Worm (Caenorhabditis elegans) whole organism, L2 larva: ENCODE results near the gene F38B7.10.

Experiments
- C34F6.9 ChIP-seq: fragments of 150-350 bp; optimal IDR thresholded peaks from 2 replicates; lab custom pipeline; 2014; ENCODE audit warnings: missing biosample characterization, missing genetic modification characterization
- F13H6.1 ChIP-seq: sonication (generic microtip); optimal IDR thresholded peaks from 2 replicates; lab custom pipeline; 2016; ENCODE audit warnings: missing genetic modification characterization, missing compliant biosample characterization
- R02D3.7 ChIP-seq: fragments of 150-350 bp; optimal IDR thresholded peaks from 2 replicates; lab custom pipeline; 2014; ENCODE audit warnings: missing biosample characterization, missing genetic modification characterization
- Y55F3AM.14 ChIP-seq: fragments of 200-800 bp; sonication (Bioruptor generic); optimal IDR thresholded peaks from 2 replicates; lab custom pipeline; 2018; ENCODE audit warnings: mild to moderate bottlenecking, missing genetic modification characterization, missing compliant biosample characterization
- ZK546.5 ChIP-seq: sonication (generic microtip); optimal IDR thresholded peaks from 2 replicates; lab custom pipeline; 2017; ENCODE audit warnings: missing biosample characterization, missing genetic modification characterization
- alr-1 ChIP-seq: fragments of 150-350 bp; optimal IDR thresholded peaks from 2 replicates; lab custom pipeline; 2014; ENCODE audit warnings: missing biosample characterization, missing genetic modification characterization
- aly-2 ChIP-seq: fragments of 150-350 bp; optimal IDR thresholded peaks from 2 replicates; lab custom pipeline; 2014; ENCODE audit warnings: missing biosample characterization, missing genetic modification characterization
- blmp-1 ChIP-seq: sonication (generic microtip); optimal IDR thresholded peaks from 2 replicates; lab custom pipeline; 2017; ENCODE audit warnings: missing genetic modification characterization, mild to moderate bottlenecking, missing compliant biosample characterization, antibody characterized with exemption, moderate library complexity; ENCODE audit not compliant: insufficient read depth
- ceh-16 ChIP-seq: fragments of 150-350 bp; optimal IDR thresholded peaks from 2 replicates; lab custom pipeline; 2014; ENCODE audit warnings: missing biosample characterization, missing genetic modification characterization
- ceh-82 ChIP-seq: fragments of 150-350 bp; optimal IDR thresholded peaks from 2 replicates; lab custom pipeline; 2014; ENCODE audit warnings: missing biosample characterization, missing genetic modification characterization
- crh-2 ChIP-seq: sonication (generic microtip); optimal IDR thresholded peaks from 2 replicates; lab custom pipeline; 2017; ENCODE audit warnings: missing biosample characterization, missing genetic modification characterization
- dmd-4 ChIP-seq: sonication (generic microtip); optimal IDR thresholded peaks from 2 replicates; lab custom pipeline; 2017; ENCODE audit warnings: missing biosample characterization, missing genetic modification characterization
- egl-27 ChIP-seq: sonication (generic microtip); optimal IDR thresholded peaks from 3 replicates; lab custom pipeline; 2017; ENCODE audit warnings: missing biosample characterization, missing genetic modification reagents, missing genetic modification characterization
- elt-1 ChIP-seq: fragments of 150-350 bp; optimal IDR thresholded peaks from 2 replicates; lab custom pipeline; 2014; ENCODE audit warnings: missing biosample characterization, missing genetic modification characterization
- elt-3 ChIP-seq: sonication (generic microtip); optimal IDR thresholded peaks from 2 replicates; lab custom pipeline; 2017; ENCODE audit warnings: missing biosample characterization, missing genetic modification characterization
- fos-1 ChIP-seq: fragments of 150-350 bp; optimal IDR thresholded peaks from 2 replicates; lab custom pipeline; 2014; ENCODE audit warnings: missing biosample characterization, missing genetic modification characterization
- gmeb-1 ChIP-seq: fragments of 150-350 bp; optimal IDR thresholded peaks from 2 replicates; lab custom pipeline; 2014; ENCODE audit warnings: missing biosample characterization, missing genetic modification characterization
- lin-11 ChIP-seq: fragments of 150-350 bp; sonication (generic microtip); optimal IDR thresholded peaks from 2 replicates; lab custom pipeline; 2014; ENCODE audit warnings: missing biosample characterization, missing genetic modification characterization, inconsistent platforms, mixed read lengths
- lin-39 ChIP-seq: fragments of 150-350 bp; optimal IDR thresholded peaks from 2 replicates; lab custom pipeline; 2014; ENCODE audit warnings: missing biosample characterization, missing genetic modification reagents, missing genetic modification characterization
- lsy-2 ChIP-seq, 2 experiments: fragments of 150-350 bp in 1 of 2; sonication (generic microtip) in 1 of 2; optimal IDR thresholded peaks; 2 replicates each; lab custom pipeline; 2014 to 2017; ENCODE audit warnings: missing biosample characterization in 2 of 2, missing genetic modification characterization in 2 of 2
- mab-5 ChIP-seq: fragments of 150-350 bp; optimal IDR thresholded peaks from 2 replicates; lab custom pipeline; 2014; ENCODE audit warnings: missing biosample characterization, missing genetic modification characterization
- mbf-1 ChIP-seq: sonication (generic microtip); optimal IDR thresholded peaks from 2 replicates; lab custom pipeline; 2017; ENCODE audit warnings: missing biosample characterization, missing genetic modification characterization
- nhr-10 ChIP-seq: sonication (generic microtip); optimal IDR thresholded peaks from 2 replicates; lab custom pipeline; 2017; ENCODE audit warnings: missing biosample characterization, missing genetic modification characterization
- nhr-11 ChIP-seq: fragments of 150-350 bp; optimal IDR thresholded peaks from 2 replicates; lab custom pipeline; 2014; ENCODE audit warnings: missing biosample characterization, missing genetic modification characterization
- nhr-12 ChIP-seq: fragments of 150-350 bp; optimal IDR thresholded peaks from 2 replicates; lab custom pipeline; 2014; ENCODE audit warnings: missing biosample characterization, missing genetic modification characterization
- nhr-129 ChIP-seq: fragments of 150-350 bp; optimal IDR thresholded peaks from 2 replicates; lab custom pipeline; 2014; ENCODE audit warnings: missing biosample characterization, missing genetic modification characterization
- nhr-21 ChIP-seq: fragments of 150-350 bp; optimal IDR thresholded peaks from 2 replicates; lab custom pipeline; 2014; ENCODE audit warnings: missing biosample characterization, missing genetic modification characterization
- nhr-23 ChIP-seq: fragments of 150-350 bp; optimal IDR thresholded peaks from 2 replicates; lab custom pipeline; 2014; ENCODE audit warnings: missing biosample characterization, missing genetic modification reagents, missing genetic modification characterization
- nhr-237 ChIP-seq: fragments of 150-350 bp; optimal IDR thresholded peaks from 2 replicates; lab custom pipeline; 2014; ENCODE audit warnings: missing biosample characterization, missing genetic modification characterization
- nhr-25 ChIP-seq: fragments of 150-350 bp; sonication (generic microtip); optimal IDR thresholded peaks from 3 replicates; lab custom pipeline; 2014; ENCODE audit warnings: missing biosample characterization, missing genetic modification characterization
- nhr-6 ChIP-seq: fragments of 150-350 bp; optimal IDR thresholded peaks from 2 replicates; lab custom pipeline; 2014; ENCODE audit warnings: missing biosample characterization, missing genetic modification characterization
- peb-1 ChIP-seq: fragments of 150-350 bp; optimal IDR thresholded peaks from 2 replicates; lab custom pipeline; 2014; ENCODE audit warnings: missing biosample characterization, missing genetic modification characterization
- sem-4 ChIP-seq: fragments of 150-350 bp; optimal IDR thresholded peaks from 2 replicates; lab custom pipeline; 2014; ENCODE audit warnings: missing biosample characterization, missing genetic modification reagents, missing genetic modification characterization
- skn-1 ChIP-seq: sonication (generic microtip); optimal IDR thresholded peaks from 2 replicates; lab custom pipeline; 2017; ENCODE audit warnings: missing biosample characterization, missing genetic modification characterization
- sma-3 ChIP-seq: sonication (generic microtip); optimal IDR thresholded peaks from 2 replicates; lab custom pipeline; 2016; ENCODE audit warnings: missing genetic modification reagents, missing genetic modification characterization, missing compliant biosample characterization
- sma-9 ChIP-seq, 2 experiments: fragments of 150-350 bp in 1 of 2; sonication (generic microtip) in 1 of 2; optimal IDR thresholded peaks; 2 replicates each; lab custom pipeline; 2014 to 2016; ENCODE audit warnings: missing genetic modification characterization in 2 of 2, mild to moderate bottlenecking in 1 of 2, missing biosample characterization in 1 of 2, missing compliant biosample characterization in 1 of 2, missing genetic modification reagents in 1 of 2, moderate library complexity in 1 of 2
- snpc-4 ChIP-seq: fragments of 150-350 bp; optimal IDR thresholded peaks from 2 replicates; lab custom pipeline; 2014; ENCODE audit warnings: missing biosample characterization, missing genetic modification characterization
- unc-39 ChIP-seq: fragments of 150-350 bp; optimal IDR thresholded peaks from 2 replicates; lab custom pipeline; 2014; ENCODE audit warnings: missing biosample characterization, missing genetic modification characterization
- unc-55 ChIP-seq: fragments of 150-350 bp; sonication (generic microtip); optimal IDR thresholded peaks from 3 replicates; lab custom pipeline; 2014; ENCODE audit warnings: missing biosample characterization, missing genetic modification reagents, missing genetic modification characterization
- zag-1 ChIP-seq: fragments of 150-350 bp; optimal IDR thresholded peaks from 2 replicates; lab custom pipeline; 2014; ENCODE audit warnings: missing biosample characterization, missing genetic modification characterization
- ztf-1 ChIP-seq: fragments of 200-800 bp; sonication (Bioruptor generic); conservative IDR thresholded peaks from 2 replicates; pipeline ENCODE4 v1.3.6; 2022; ENCODE audit warnings: missing genetic modification characterization, missing compliant biosample characterization
- ztf-11 ChIP-seq: sonication (generic microtip); optimal IDR thresholded peaks from 2 replicates; lab custom pipeline; 2017; ENCODE audit warnings: missing biosample characterization, missing genetic modification characterization
- ztf-4 ChIP-seq: fragments of 150-350 bp; optimal IDR thresholded peaks from 2 replicates; lab custom pipeline; 2014; ENCODE audit warnings: missing biosample characterization, missing genetic modification characterization

F38B7.10 gene

DNA sequence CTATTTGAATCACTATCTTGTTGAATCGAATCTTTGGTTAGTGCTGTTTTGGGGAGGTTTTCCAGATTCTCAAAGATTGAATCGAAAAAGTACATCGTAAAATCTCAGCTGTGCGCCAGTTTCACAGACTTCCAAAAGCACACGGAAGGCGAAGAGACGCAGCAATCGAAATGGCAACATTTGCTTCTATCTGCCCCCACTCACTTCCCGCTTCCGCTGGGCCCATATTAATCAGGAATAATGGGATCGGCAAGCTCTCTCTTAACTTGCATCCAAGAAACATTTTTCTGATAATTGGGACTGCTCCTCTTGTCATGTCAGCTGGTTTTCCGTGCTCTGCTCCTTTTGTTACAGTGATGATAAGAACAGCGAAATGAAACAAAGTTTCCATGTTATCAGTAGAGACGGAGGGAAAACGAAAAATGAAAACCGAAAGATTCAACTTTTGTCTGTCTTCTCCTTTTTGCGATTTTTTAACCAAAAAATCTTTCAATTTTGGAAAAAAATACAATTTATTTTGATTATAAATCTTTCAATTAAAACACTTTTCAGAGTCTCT is 9.7 kb upstream of the F38B7.10 start:
- TF ChIP-seq ceh-82 (tag; lab: Kevin White, UChicago) (no peak), sem-4 (tag; lab: Kevin White, UChicago) (peak; percentile 16), mab-5 (peak; percentile 19), R02D3.7 (no peak), nhr-129 (tag; lab: Kevin White, UChicago) (peak; percentile 38), blmp-1 (tag; lab: Kevin White, UChicago) (no peak), sma-9 (GFP tag; optimal IDR thresholded peaks at IDR 0.05; lab: Kevin White, UChicago) (peak; percentile 68), sma-9 (tag; optimal IDR thresholded peaks at IDR 0.05; lab: Kevin White, UChicago) (no peak), nhr-25 (no peak), crh-2 (peak; percentile 60), lsy-2 (tag; optimal IDR thresholded peaks at IDR 0.05; lab: Kevin White, UChicago) (peak in 1 of 2 experiments; percentile 27), C34F6.9 (tag; lab: Kevin White, UChicago) (peak; percentile 26), F13H6.1 (tag; lab: Kevin White, UChicago) (peak; percentile 64), fos-1 (peak; percentile 70)

ce11 chrV:11536667-11537066 is 8.7 kb upstream of the F38B7.10 start:
- no peak for TF ChIP-seq lin-11
- peak; percentile 14 for TF ChIP-seq C34F6.9 (tag; lab: Kevin White, UChicago)

DNA sequence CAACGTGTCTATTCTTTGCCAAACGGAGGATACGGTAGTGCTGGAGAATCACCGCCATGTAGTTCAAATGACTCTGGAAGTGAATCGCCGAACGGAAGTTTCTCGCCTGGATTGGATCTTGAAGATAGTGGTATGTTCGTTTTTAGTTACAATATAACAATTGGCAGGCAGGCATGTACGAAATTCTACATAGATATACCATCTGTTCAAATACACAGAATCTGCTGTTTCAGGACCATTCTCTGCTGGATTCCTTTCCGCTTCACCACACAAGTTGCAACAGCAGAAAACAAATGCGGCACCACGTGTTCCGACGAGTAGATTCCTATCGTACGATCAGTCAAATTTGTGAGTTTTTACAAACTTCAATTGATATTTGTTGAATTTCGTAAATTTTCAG is 5.8 kb upstream of the F38B7.10 start:
- TF ChIP-seq Y55F3AM.14 (GFP tag; lab: Kevin White, UChicago) (no peak), zag-1 (tag; lab: Kevin White, UChicago) (no peak), elt-1 (no peak), gmeb-1 (tag; lab: Kevin White, UChicago) (no peak), C34F6.9 (tag; lab: Kevin White, UChicago) (no peak), nhr-6 (tag; lab: Kevin White, UChicago) (no peak), lin-11 (no peak), nhr-129 (tag; lab: Kevin White, UChicago) (no peak), R02D3.7 (no peak), crh-2 (no peak), dmd-4 (no peak), ztf-1 (GFP tag; lab: Robert Waterston, UW) (no peak), egl-27 (no peak), unc-39 (tag; lab: Kevin White, UChicago) (no peak)

DNA sequence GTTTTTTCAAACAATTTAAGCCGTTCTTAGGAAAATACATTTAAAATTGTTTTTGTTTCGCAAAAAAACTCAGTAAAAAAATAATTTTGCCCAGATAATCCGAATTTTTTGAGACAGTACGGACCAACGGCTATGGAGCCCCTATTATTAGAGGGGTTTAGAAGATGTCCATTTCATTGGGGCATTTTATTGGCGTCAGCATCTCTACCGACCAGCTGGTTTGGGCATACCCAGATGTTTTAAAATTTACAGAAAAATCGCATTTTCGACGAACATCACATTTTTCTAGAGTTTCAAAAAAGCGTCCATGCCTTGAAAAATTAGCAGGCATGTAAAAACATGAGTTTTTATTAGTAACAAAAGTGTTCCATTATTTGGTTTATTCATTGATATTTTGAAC is 4.0 kb upstream of the F38B7.10 start:
- TF ChIP-seq ceh-82 (tag; lab: Kevin White, UChicago) (no peak), alr-1 (tag; lab: Kevin White, UChicago) (no peak), nhr-129 (tag; lab: Kevin White, UChicago) (no peak), nhr-6 (tag; lab: Kevin White, UChicago) (no peak), snpc-4 (tag; lab: Kevin White, UChicago) (no peak), lin-39 (no peak), fos-1 (no peak), mbf-1 (no peak), R02D3.7 (no peak), ZK546.5 (tag; lab: Kevin White, UChicago) (no peak)
- TF ChIP-seq, all 48 proteins: peak for 0

- TF ChIP-seq snpc-4 (tag; lab: Kevin White, UChicago) = no peak
- TF ChIP-seq nhr-237 (tag; lab: Kevin White, UChicago) = no peak
- no peak for TF ChIP-seq egl-27
- no peak for TF ChIP-seq ceh-16 (tag; lab: Kevin White, UChicago)
- no peak for TF ChIP-seq F13H6.1 (tag; lab: Kevin White, UChicago)
- no peak for TF ChIP-seq nhr-10 (tag; lab: Kevin White, UChicago)
- TF ChIP-seq fos-1 = peak; percentile 23
- no peak for TF ChIP-seq nhr-6 (tag; lab: Kevin White, UChicago)
- TF ChIP-seq dmd-4 = no peak
- TF ChIP-seq nhr-11 (tag; lab: Kevin White, UChicago) = no peak
- no peak for TF ChIP-seq nhr-129 (tag; lab: Kevin White, UChicago)
- no peak for TF ChIP-seq skn-1 (tag; lab: Kevin White, UChicago)
- TF ChIP-seq unc-39 (tag; lab: Kevin White, UChicago) = no peak
- no peak for TF ChIP-seq ztf-4 (tag; lab: Kevin White, UChicago)
- TF ChIP-seq ztf-11 = no peak
- TF ChIP-seq elt-3 (tag; lab: Kevin White, UChicago) = no peak
- no peak for TF ChIP-seq nhr-23 (tag; lab: Kevin White, UChicago)
- TF ChIP-seq R02D3.7 = no peak
- no peak for TF ChIP-seq sem-4 (tag; lab: Kevin White, UChicago)
- TF ChIP-seq elt-1 = no peak
- TF ChIP-seq unc-55 (GFP tag; lab: Kevin White, UChicago) = no peak
- TF ChIP-seq aly-2 (tag; lab: Kevin White, UChicago) = no peak
- no peak for TF ChIP-seq ztf-1 (GFP tag; lab: Robert Waterston, UW)
- TF ChIP-seq nhr-12 (tag; lab: Kevin White, UChicago) = no peak
- no peak for TF ChIP-seq peb-1
- TF ChIP-seq nhr-21 = no peak
- TF ChIP-seq blmp-1 (tag; lab: Kevin White, UChicago) = peak; percentile 65
- no peak for TF ChIP-seq C34F6.9 (tag; lab: Kevin White, UChicago)
- TF ChIP-seq sma-9 (GFP tag; optimal IDR thresholded peaks at IDR 0.05; lab: Kevin White, UChicago) = peak; percentile 54
- no peak for TF ChIP-seq sma-9 (tag; optimal IDR thresholded peaks at IDR 0.05; lab: Kevin White, UChicago)
- TF ChIP-seq sma-3 (GFP tag; lab: Kevin White, UChicago) = peak; percentile 54
- TF ChIP-seq mab-5 = no peak
- TF ChIP-seq ZK546.5 (tag; lab: Kevin White, UChicago) = no peak
These were observed 1.8 kb upstream of the F38B7.10 start, which contains the start of gene F38B7.2 for ce11 chrV:11543564-11543963. TSS of gene F38B7.2 (plus strand) at chrV:11543963.
